Fruit fly (Drosophila melanogaster) whole organism, wandering third instar larva: ENCODE measurements around the gene CG4546.

ENCODE experiments used
- CrebA ChIP-seq: fragments of 200-800 bp; sonication (Bioruptor generic); optimal IDR thresholded peaks from 2 replicates; lab custom pipeline; 2016; ENCODE audit warnings: missing biosample characterization, mild to moderate bottlenecking, missing genetic modification characterization, borderline replicate concordance
- Dfd ChIP-seq: fragments of >200 bp; optimal IDR thresholded peaks from 2 replicates; lab custom pipeline; 2017; ENCODE audit warnings: missing biosample characterization, missing genetic modification characterization
- Hr78 ChIP-seq: fragments of >200 bp; optimal IDR thresholded peaks from 2 replicates; lab custom pipeline; 2017; ENCODE audit warnings: missing biosample characterization, missing genetic modification characterization
- Vsx2 ChIP-seq: fragments of 200-300, 225-300 bp; sonication (Bioruptor generic); optimal IDR thresholded peaks from 2 replicates; lab custom pipeline; 2018; ENCODE audit warnings: missing biosample characterization, missing genetic modification characterization; ENCODE audit not compliant: partially characterized antibody
- br ChIP-seq: fragments of 200-800 bp; sonication (Bioruptor generic); optimal IDR thresholded peaks from 2 replicates; lab custom pipeline; 2016; ENCODE audit warnings: missing biosample characterization, missing genetic modification characterization
- dl ChIP-seq, 2 experiments: fragments of 175-275, 200-275 bp in 1 of 2; fragments of 200-275 bp in 1 of 2; sonication (Bioruptor generic); optimal IDR thresholded peaks; lab custom pipeline; 2018; ENCODE audit warnings: mild to moderate bottlenecking in 2 of 2, missing biosample characterization in 2 of 2, missing genetic modification characterization in 2 of 2, moderate library complexity in 2 of 2; ENCODE audit not compliant: partially characterized antibody in 2 of 2, insufficient read depth in 1 of 2
- foxo ChIP-seq, 2 experiments: fragments of 200-800 bp; sonication (Bioruptor generic); optimal IDR thresholded peaks; 2 replicates in 1 of 2; 3 replicates in 1 of 2; lab custom pipeline; 2016 to 2017; ENCODE audit warnings: missing biosample characterization in 2 of 2, missing genetic modification characterization in 2 of 2
- fru ChIP-seq: fragments of 200-800 bp; sonication (Bioruptor generic); optimal IDR thresholded peaks from 3 replicates; lab custom pipeline; 2016; ENCODE audit warnings: missing biosample characterization, mild to moderate bottlenecking, missing genetic modification characterization
- psq ChIP-seq: fragments of 200-800 bp; sonication (Bioruptor generic); optimal IDR thresholded peaks from 3 replicates; lab custom pipeline; 2017; ENCODE audit warnings: missing biosample characterization, mild to moderate bottlenecking, missing genetic modification characterization, moderate library complexity
- sage ChIP-seq: fragments of 200-800 bp; sonication (Bioruptor generic); optimal IDR thresholded peaks from 2 replicates; lab custom pipeline; 2016; ENCODE audit warnings: missing biosample characterization, mild to moderate bottlenecking, missing genetic modification characterization
- tai ChIP-seq: sonication (Bioruptor generic); optimal IDR thresholded peaks from 2 replicates; lab custom pipeline; 2016; ENCODE audit warnings: missing biosample characterization, missing genetic modification characterization

- TF ChIP-seq fru (GFP tag; lab: Kevin White, UChicago) (no peak), sage (GFP tag; lab: Kevin White, UChicago) (no peak), Vsx2 (no peak), foxo (GFP tag; optimal IDR thresholded peaks at IDR 0.05; lab: Kevin White, UChicago) (no peak), tai (GFP tag; lab: Kevin White, UChicago) (no peak), CrebA (no peak), dl (GFP tag; optimal IDR thresholded peaks at IDR 0.05; lab: Kevin White, UChicago; ENCODE audit: insufficient read depth in 1 of 2, partially characterized antibody in 2 of 2) (no peak), Hr78 (GFP tag; lab: Kevin White, UChicago) (no peak), br (GFP tag; lab: Kevin White, UChicago) (no peak), psq (GFP tag; lab: Kevin White, UChicago) (no peak), Dfd (GFP tag; lab: Kevin White, UChicago) (no peak)
Observed at dm6 chr3R:15833332-15833731, 13.0 kb upstream of the CG4546 start, which contains the start of gene CG43318.
